Worm (Caenorhabditis elegans) whole organism, L4 larva: ENCODE data around the gene B0250.18.

ENCODE experiments used
- D1046.2 ChIP-seq: fragments of 200-800 bp; sonication (Bioruptor generic); IDR thresholded peaks from 2 replicates; pipeline ENCODE4 v1.3.6; 2022; ENCODE audit warnings: missing genetic modification characterization, missing compliant biosample characterization
- F44E2.7 ChIP-seq: fragments of 200-800 bp; sonication (Bioruptor generic); IDR thresholded peaks from 2 replicates; pipeline ENCODE4 v2.1.2; 2022; ENCODE audit warnings: missing genetic modification characterization, missing compliant biosample characterization
- Y105C5A.15 ChIP-seq: fragments of 200-800 bp; sonication (Bioruptor generic); IDR thresholded peaks from 2 replicates; pipeline ENCODE4 v1.3.6; 2022; ENCODE audit warnings: missing genetic modification characterization, missing compliant biosample characterization
- Y5F2A.4 ChIP-seq: fragments of 200-800 bp; sonication (Bioruptor generic); optimal IDR thresholded peaks from 2 replicates; lab custom pipeline; 2018; ENCODE audit warnings: mild to moderate bottlenecking, missing genetic modification characterization, missing compliant biosample characterization
- Y75B8A.6 ChIP-seq: fragments of 200-800 bp; sonication (Bioruptor generic); IDR thresholded peaks from 2 replicates; pipeline ENCODE4 v1.3.6; 2022; ENCODE audit warnings: missing genetic modification reagents, missing genetic modification characterization, missing compliant biosample characterization
- ZK337.2 ChIP-seq: fragments of 200-800 bp; sonication (Bioruptor generic); IDR thresholded peaks from 2 replicates; pipeline ENCODE4 v1.3.6; 2022; ENCODE audit warnings: missing genetic modification reagents, missing genetic modification characterization, missing compliant biosample characterization
- ZK546.5 ChIP-seq, 2 experiments: sonication (generic microtip); optimal IDR thresholded peaks; 2 replicates each; lab custom pipeline; 2017; ENCODE audit warnings: missing biosample characterization in 2 of 2, missing genetic modification characterization in 2 of 2
- aha-1 ChIP-seq: fragments of 150-350 bp; peaks from one replicate; lab custom pipeline; 2014; ENCODE audit warnings: missing biosample characterization, missing genetic modification characterization
- aly-2 ChIP-seq: sonication (generic microtip); optimal IDR thresholded peaks from 2 replicates; lab custom pipeline; 2018; ENCODE audit warnings: missing biosample characterization, missing genetic modification characterization
- arid-1 ChIP-seq: fragments of 200-800 bp; sonication (Bioruptor generic); conservative IDR thresholded peaks from 2 replicates; pipeline ENCODE4 v1.3.6; 2022; ENCODE audit warnings: missing genetic modification reagents, missing genetic modification characterization, missing compliant biosample characterization
- ceh-32 ChIP-seq: sonication (generic microtip); optimal IDR thresholded peaks from 2 replicates; lab custom pipeline; 2016; ENCODE audit warnings: mild to moderate bottlenecking, missing genetic modification characterization, missing compliant biosample characterization; ENCODE audit not compliant: poor library complexity
- cey-2 ChIP-seq: sonication (generic microtip); optimal IDR thresholded peaks from 3 replicates; lab custom pipeline; 2017; ENCODE audit warnings: missing genetic modification characterization, mild to moderate bottlenecking, missing compliant biosample characterization, antibody characterized with exemption, borderline replicate concordance; ENCODE audit not compliant: insufficient read depth
- daf-16 ChIP-seq, 3 experiments: sonication (generic microtip); optimal IDR thresholded peaks; 2 replicates each; lab custom pipeline; 2016 to 2017; ENCODE audit warnings: missing genetic modification characterization in 3 of 3, missing genetic modification reagents in 3 of 3, mild to moderate bottlenecking in 2 of 3, missing compliant biosample characterization in 2 of 3, missing biosample characterization in 1 of 3, moderate library complexity in 1 of 3
- dmd-9 ChIP-seq: fragments of 200-800 bp; sonication (Bioruptor generic); IDR thresholded peaks from 2 replicates; pipeline ENCODE4 v1.3.6; 2022; ENCODE audit warnings: missing genetic modification reagents, missing genetic modification characterization, missing compliant biosample characterization
- duxl-1 ChIP-seq: sonication (generic microtip); optimal IDR thresholded peaks from 2 replicates; lab custom pipeline; 2016; ENCODE audit warnings: mild to moderate bottlenecking, missing genetic modification characterization, moderate library complexity, missing compliant biosample characterization; ENCODE audit not compliant: poor library complexity
- egl-27 ChIP-seq: sonication (generic microtip); optimal IDR thresholded peaks from 3 replicates; lab custom pipeline; 2017; ENCODE audit warnings: missing biosample characterization, missing genetic modification reagents, missing genetic modification characterization
- egl-43 ChIP-seq: fragments of 200-800 bp; sonication (Bioruptor generic); IDR thresholded peaks from 2 replicates; pipeline ENCODE4 v1.3.6; 2022; ENCODE audit warnings: missing genetic modification reagents, missing genetic modification characterization, missing compliant biosample characterization
- hlh-11 ChIP-seq: fragments of 200-800 bp; sonication (Bioruptor generic); optimal IDR thresholded peaks from 2 replicates; lab custom pipeline; 2018; ENCODE audit warnings: mild to moderate bottlenecking, missing genetic modification characterization, missing compliant biosample characterization
- hmg-1.1 ChIP-seq: fragments of 200-800 bp; sonication (Bioruptor generic); IDR thresholded peaks from 2 replicates; pipeline ENCODE4 v1.3.6; 2022; ENCODE audit warnings: missing genetic modification reagents, missing genetic modification characterization, missing compliant biosample characterization
- jun-1 ChIP-seq: fragments of 150-350 bp; optimal IDR thresholded peaks from 2 replicates; lab custom pipeline; 2014; ENCODE audit warnings: missing biosample characterization, missing genetic modification reagents, missing genetic modification characterization
- lin-1 ChIP-seq: fragments of 200-800 bp; sonication (Bioruptor generic); IDR thresholded peaks from 2 replicates; pipeline ENCODE4 v1.3.6; 2022; ENCODE audit warnings: missing genetic modification reagents, missing genetic modification characterization, missing compliant biosample characterization
- lin-39 ChIP-seq: fragments of 150-350 bp; optimal IDR thresholded peaks from 2 replicates; lab custom pipeline; 2014; ENCODE audit warnings: missing biosample characterization, missing genetic modification reagents, missing genetic modification characterization
- madf-9 ChIP-seq: fragments of 200-800 bp; sonication (Bioruptor generic); conservative IDR thresholded peaks from 2 replicates; pipeline ENCODE4 v1.3.6; 2022; ENCODE audit warnings: missing genetic modification reagents, missing genetic modification characterization, missing compliant biosample characterization
- mdl-1 ChIP-seq, 2 experiments: fragments of 150-350 bp in 1 of 2; sonication (generic microtip) in 1 of 2; optimal IDR thresholded peaks; 2 replicates each; lab custom pipeline; 2014 to 2017; ENCODE audit warnings: missing biosample characterization in 2 of 2, missing genetic modification characterization in 2 of 2
- mep-1 ChIP-seq: fragments of 150-350 bp; sonication (generic microtip); optimal IDR thresholded peaks from 3 replicates; lab custom pipeline; 2014; ENCODE audit warnings: missing biosample characterization, missing genetic modification characterization
- mxl-2 ChIP-seq: fragments of 200-800 bp; sonication (Bioruptor generic); conservative IDR thresholded peaks from 2 replicates; pipeline ENCODE4 v1.3.6; 2022; ENCODE audit warnings: missing genetic modification reagents, missing genetic modification characterization, missing compliant biosample characterization
- mxl-3 ChIP-seq: fragments of 200-800 bp; sonication (Bioruptor generic); optimal IDR thresholded peaks from 2 replicates; lab custom pipeline; 2018; ENCODE audit warnings: mild to moderate bottlenecking, missing genetic modification characterization, missing compliant biosample characterization
- nhr-25 ChIP-seq: sonication (generic microtip); optimal IDR thresholded peaks from 2 replicates; lab custom pipeline; 2017; ENCODE audit warnings: missing genetic modification characterization, mild to moderate bottlenecking, missing compliant biosample characterization, antibody characterized with exemption, moderate library complexity, borderline replicate concordance; ENCODE audit not compliant: insufficient read depth
- nhr-28 ChIP-seq: fragments of 150-350 bp; optimal IDR thresholded peaks from 2 replicates; lab custom pipeline; 2014; ENCODE audit warnings: missing biosample characterization, missing genetic modification characterization
- nhr-42 ChIP-seq: fragments of 200-800 bp; sonication (Bioruptor generic); IDR thresholded peaks from 2 replicates; pipeline ENCODE4 v1.3.6; 2022; ENCODE audit warnings: missing genetic modification characterization, missing compliant biosample characterization
- nhr-48 ChIP-seq: sonication (generic microtip); optimal IDR thresholded peaks from 2 replicates; lab custom pipeline; 2016; ENCODE audit warnings: mild to moderate bottlenecking, missing genetic modification characterization, missing compliant biosample characterization
- nhr-6 ChIP-seq: fragments of 150-350 bp; optimal IDR thresholded peaks from 2 replicates; lab custom pipeline; 2014; ENCODE audit warnings: missing biosample characterization, missing genetic modification characterization
- nhr-76 ChIP-seq: fragments of 150-350 bp; optimal IDR thresholded peaks from 2 replicates; lab custom pipeline; 2014; ENCODE audit warnings: missing biosample characterization, missing genetic modification characterization
- pha-4 ChIP-seq, 2 experiments: fragments of 150-350 bp in 1 of 2; fragments of 200-800 bp in 1 of 2; sonication (Bioruptor generic) in 1 of 2; IDR thresholded peaks in 1 of 2; optimal IDR thresholded peaks in 1 of 2; 2 replicates each; pipeline versions ENCODE4 v1.3.6 to Lab custom; 2014 to 2022; ENCODE audit warnings: missing genetic modification characterization in 2 of 2, missing genetic modification reagents in 2 of 2, missing biosample characterization in 1 of 2, missing compliant biosample characterization in 1 of 2
- php-3 ChIP-seq: fragments of 200-800 bp; sonication (Bioruptor generic); IDR thresholded peaks from 2 replicates; pipeline ENCODE4 v1.3.6; 2022; ENCODE audit warnings: missing genetic modification reagents, missing genetic modification characterization, missing compliant biosample characterization
- pqm-1 ChIP-seq: sonication (generic microtip); optimal IDR thresholded peaks from 2 replicates; lab custom pipeline; 2017; ENCODE audit warnings: missing biosample characterization, missing genetic modification characterization
- rbr-2 ChIP-seq: sonication (generic microtip); optimal IDR thresholded peaks from 2 replicates; lab custom pipeline; 2016; ENCODE audit warnings: missing genotype, missing genetic modification characterization, missing compliant biosample characterization
- saeg-2 ChIP-seq: fragments of 200-800 bp; sonication (Bioruptor generic); IDR thresholded peaks from 2 replicates; pipeline ENCODE4 v1.3.6; 2022; ENCODE audit warnings: missing genetic modification reagents, missing genetic modification characterization, missing compliant biosample characterization
- set-16 ChIP-seq: fragments of 200-800 bp; sonication (Bioruptor generic); IDR thresholded peaks from 2 replicates; pipeline ENCODE4 v1.3.6; 2022; ENCODE audit warnings: missing genetic modification reagents, missing genetic modification characterization, missing compliant biosample characterization
- spr-1 ChIP-seq: sonication (generic microtip); optimal IDR thresholded peaks from 2 replicates; lab custom pipeline; 2016; ENCODE audit warnings: mild to moderate bottlenecking, missing genetic modification characterization, missing compliant biosample characterization
- spr-3 ChIP-seq: fragments of 200-800 bp; sonication (Bioruptor generic); optimal IDR thresholded peaks from 2 replicates; lab custom pipeline; 2018; ENCODE audit warnings: mild to moderate bottlenecking, missing genetic modification characterization, missing compliant biosample characterization
- tra-1 ChIP-seq: fragments of 200-800 bp; sonication (Bioruptor generic); IDR thresholded peaks from 2 replicates; pipeline ENCODE4 v1.3.6; 2022; ENCODE audit warnings: missing genetic modification reagents, missing genetic modification characterization, missing compliant biosample characterization
- unc-130 ChIP-seq: sonication (generic microtip); optimal IDR thresholded peaks from 2 replicates; lab custom pipeline; 2016; ENCODE audit warnings: missing genetic modification reagents, missing genetic modification characterization, missing compliant biosample characterization
- unc-39 ChIP-seq: sonication (generic microtip); optimal IDR thresholded peaks from 2 replicates; lab custom pipeline; 2017; ENCODE audit warnings: missing biosample characterization, missing genetic modification characterization
- unc-62 ChIP-seq, 3 experiments: fragments of 150-350 bp in 1 of 3; sonication (generic microtip); optimal IDR thresholded peaks in 2 of 3; peaks in 1 of 3; 1 replicate in 1 of 3; 2 replicates in 2 of 3; lab custom pipeline; 2014 to 2017; ENCODE audit warnings: missing biosample characterization in 3 of 3, missing genetic modification characterization in 3 of 3, missing genetic modification reagents in 3 of 3, missing genotype in 1 of 3
- zfp-2 ChIP-seq: sonication (generic microtip); optimal IDR thresholded peaks from 2 replicates; lab custom pipeline; 2016; ENCODE audit warnings: mild to moderate bottlenecking, missing genetic modification characterization, missing compliant biosample characterization
- zip-2 ChIP-seq: fragments of 150-350 bp; optimal IDR thresholded peaks from 2 replicates; lab custom pipeline; 2014; ENCODE audit warnings: missing biosample characterization, missing genetic modification characterization
- ztf-7 ChIP-seq: fragments of 150-350 bp; optimal IDR thresholded peaks from 2 replicates; lab custom pipeline; 2014; ENCODE audit warnings: missing biosample characterization, missing genetic modification characterization

Gene B0250.18

ce11 chrV:20479013-20479739 lies 18.5 kb upstream of the B0250.18 start, which contains the start of the genes calf-1 and rpl-2:
Gene calf-1 (minus strand): TSS chrV:20479089.
Gene rpl-2 (plus strand): TSS chrV:20479689.
- TF ChIP-seq nhr-25, result no peak
- TF ChIP-seq nhr-76 (tag; lab: Kevin White, UChicago), result no peak
- no peak for TF ChIP-seq tra-1 (GFP tag; lab: Robert Waterston, UW)
- TF ChIP-seq ceh-32 (tag; lab: Kevin White, UChicago), result no peak
- TF ChIP-seq duxl-1 (tag; lab: Kevin White, UChicago), result no peak
- no peak for TF ChIP-seq egl-27 (tag; lab: Kevin White, UChicago)
- TF ChIP-seq Y5F2A.4 (GFP tag; lab: Kevin White, UChicago), result no peak
- TF ChIP-seq aly-2, result no peak
- TF ChIP-seq php-3, result no peak
- no peak for TF ChIP-seq zfp-2 (tag; lab: Kevin White, UChicago)
- TF ChIP-seq nhr-6 (tag; lab: Kevin White, UChicago), result peak; percentile 26
- TF ChIP-seq spr-3 (GFP tag; lab: Kevin White, UChicago), result no peak
- peak; percentile 55 for TF ChIP-seq hlh-11 (tag; lab: Kevin White, UChicago)
- peak; percentile 23 for TF ChIP-seq unc-130 (GFP tag; lab: Kevin White, UChicago)
- TF ChIP-seq zip-2 (tag; lab: Kevin White, UChicago), result no peak
- TF ChIP-seq mdl-1 (tag; optimal IDR thresholded peaks at IDR 0.05; lab: Kevin White, UChicago), result peak in 1 of 2 experiments; percentile 2
- TF ChIP-seq set-16 (GFP tag; lab: Robert Waterston, UW), result no peak
- no peak for TF ChIP-seq nhr-42 (GFP tag; lab: Robert Waterston, UW)
- no peak for TF ChIP-seq saeg-2 (GFP tag; lab: Robert Waterston, UW)
- TF ChIP-seq hmg-1.1, result no peak
- no peak for TF ChIP-seq mxl-2 (GFP tag; lab: Robert Waterston, UW)
- no peak for TF ChIP-seq cey-2
- no peak for TF ChIP-seq lin-1 (GFP tag; lab: Robert Waterston, UW)
- no peak for TF ChIP-seq egl-43 (GFP tag; lab: Robert Waterston, UW)
- TF ChIP-seq daf-16 (GFP tag; optimal IDR thresholded peaks at IDR 0.05; lab: Kevin White, UChicago), result no peak
- TF ChIP-seq daf-16 (tag; optimal IDR thresholded peaks at IDR 0.05; lab: Kevin White, UChicago), result no peak
- no peak for TF ChIP-seq dmd-9 (GFP tag; lab: Robert Waterston, UW)
- TF ChIP-seq rbr-2 (tag; lab: Kevin White, UChicago), result peak; percentile 22
- no peak for TF ChIP-seq mxl-3
- no peak for TF ChIP-seq pqm-1 (tag; lab: Kevin White, UChicago)
- no peak for TF ChIP-seq F44E2.7 (GFP tag; lab: Robert Waterston, UW)
- no peak for TF ChIP-seq unc-62 (GFP tag; optimal IDR thresholded peaks at IDR 0.05 in 1 of 2; lab: Kevin White, UChicago)
- no peak for TF ChIP-seq unc-62 (tag; optimal IDR thresholded peaks at IDR 0.05; lab: Kevin White, UChicago)
- TF ChIP-seq nhr-48 (tag; lab: Kevin White, UChicago), result no peak
- TF ChIP-seq aha-1 (tag; lab: Kevin White, UChicago), result peak; percentile 94
- TF ChIP-seq ZK337.2 (GFP tag; lab: Robert Waterston, UW), result no peak
- TF ChIP-seq mep-1, result peak; percentile 69
- TF ChIP-seq jun-1 (tag; lab: Kevin White, UChicago), result no peak
- no peak for TF ChIP-seq ztf-7 (tag; lab: Kevin White, UChicago)
- TF ChIP-seq Y75B8A.6 (GFP tag; lab: Robert Waterston, UW), result no peak
- TF ChIP-seq nhr-28 (tag; lab: Kevin White, UChicago), result peak; percentile 21
- TF ChIP-seq pha-4 (GFP tag; IDR thresholded peaks at IDR 0.05; lab: Robert Waterston, UW), result 0 out of 2 replicates have a peak, but pooled peaks have one; percentile 49
- no peak for TF ChIP-seq pha-4 (tag; optimal IDR thresholded peaks at IDR 0.05; lab: Kevin White, UChicago)
- no peak for TF ChIP-seq lin-39
- TF ChIP-seq madf-9, result no peak
- no peak for TF ChIP-seq Y105C5A.15
- TF ChIP-seq spr-1 (tag; lab: Kevin White, UChicago), result no peak
- no peak for TF ChIP-seq arid-1 (GFP tag; lab: Robert Waterston, UW)
- no peak for TF ChIP-seq D1046.2 (GFP tag; lab: Robert Waterston, UW)
- TF ChIP-seq unc-39, result no peak
- no peak for TF ChIP-seq ZK546.5 (tag; optimal IDR thresholded peaks at IDR 0.05; lab: Kevin White, UChicago)
